Fruit fly (Drosophila melanogaster) whole organism, embryonic: ENCODE data around the gene CG44142.

ENCODE experiments used
- Adf1 ChIP-seq: fragments of 200-800 bp; sonication (Bioruptor generic); IDR thresholded peaks from 2 replicates; pipeline ENCODE4 v1.3.6; 2022; ENCODE audit warnings: missing biosample characterization, missing genetic modification characterization
- BEAF-32 ChIP-seq: fragments of 200-800 bp; sonication (Bioruptor generic); optimal IDR thresholded peaks from 3 replicates; lab custom pipeline; 2017; ENCODE audit warnings: missing biosample characterization, missing genetic modification characterization, mild to moderate bottlenecking, moderate library complexity, missing genetic modification reagents
- Blimp-1 ChIP-seq: fragments of 200-800 bp; sonication (Bioruptor generic); optimal IDR thresholded peaks from 3 replicates; lab custom pipeline; 2018; ENCODE audit warnings: missing biosample characterization, missing genetic modification characterization, mild to moderate bottlenecking, moderate library complexity, missing genetic modification reagents
- CG10147 ChIP-seq: fragments of 200-800 bp; sonication (Bioruptor generic); optimal IDR thresholded peaks from 2 replicates; lab custom pipeline; 2019; ENCODE audit warnings: missing biosample characterization, mild to moderate bottlenecking, missing genetic modification characterization, moderate library complexity
- CG11085 ChIP-seq: fragments of 200-800 bp; sonication (Bioruptor generic); IDR thresholded peaks from 2 replicates; pipeline ENCODE4 v1.3.6; 2022; ENCODE audit warnings: missing biosample characterization, missing genetic modification characterization
- CG11695 ChIP-seq: fragments of 200-800 bp; sonication (Bioruptor generic); IDR thresholded peaks from 3 replicates; pipeline ENCODE4 v1.3.6; 2022; ENCODE audit warnings: missing biosample characterization, missing genetic modification characterization
- CG12769 ChIP-seq: fragments of 200-800 bp; sonication (Bioruptor generic); optimal IDR thresholded peaks from 2 replicates; lab custom pipeline; 2019; ENCODE audit warnings: missing biosample characterization, mild to moderate bottlenecking, missing genetic modification characterization, moderate library complexity
- CG13894 ChIP-seq: fragments of 200-800 bp; sonication (Bioruptor generic); optimal IDR thresholded peaks from 3 replicates; lab custom pipeline; 2018; ENCODE audit warnings: missing biosample characterization, mild to moderate bottlenecking, missing genetic modification characterization, moderate library complexity
- CG16815 ChIP-seq: fragments of 200-800 bp; sonication (Bioruptor generic); optimal IDR thresholded peaks from 3 replicates; lab custom pipeline; 2017; ENCODE audit warnings: missing biosample characterization, mild to moderate bottlenecking, missing genetic modification characterization
- CG2129 ChIP-seq: fragments of 200-800 bp; sonication (Bioruptor generic); IDR thresholded peaks from 2 replicates; pipeline ENCODE4 v1.3.6; 2022; ENCODE audit warnings: missing biosample characterization, missing genetic modification characterization; ENCODE audit not compliant: partially characterized antibody
- CG34422 ChIP-seq: fragments of 200-800 bp; sonication (Bioruptor generic); IDR thresholded peaks from 3 replicates; pipeline ENCODE4 v1.3.6; 2022; ENCODE audit warnings: missing biosample characterization, missing genetic modification characterization
- CG4707 ChIP-seq: fragments of 200-800 bp; sonication (Bioruptor generic); optimal IDR thresholded peaks from 2 replicates; lab custom pipeline; 2018; ENCODE audit warnings: missing biosample characterization, mild to moderate bottlenecking, missing genetic modification characterization, moderate library complexity
- CG4730 ChIP-seq: fragments of 200-800 bp; sonication (Bioruptor generic); IDR thresholded peaks from 2 replicates; pipeline ENCODE4 v1.3.6; 2022; ENCODE audit warnings: missing biosample characterization, missing genetic modification characterization
- CG8290 ChIP-seq, 3 experiments: fragments of 200-800 bp; sonication (Bioruptor generic); optimal IDR thresholded peaks; 2 replicates each; lab custom pipeline; 2016 to 2019; ENCODE audit warnings: missing biosample characterization in 3 of 3, missing genetic modification characterization in 3 of 3, mild to moderate bottlenecking in 2 of 3, moderate library complexity in 1 of 3
- CG8388 ChIP-seq: fragments of 200-800 bp; sonication (Bioruptor generic); optimal IDR thresholded peaks from 2 replicates; lab custom pipeline; 2019; ENCODE audit warnings: missing biosample characterization, mild to moderate bottlenecking, missing genetic modification characterization, moderate library complexity
- Dbx ChIP-seq: fragments of 200-800 bp; sonication (Bioruptor generic); IDR thresholded peaks from 3 replicates; pipeline ENCODE4 v1.3.6; 2022; ENCODE audit warnings: missing biosample characterization, missing genetic modification characterization
- Deaf1 ChIP-seq: fragments of 200-800 bp; optimal IDR thresholded peaks from 3 replicates; lab custom pipeline; 2019; ENCODE audit warnings: missing biosample characterization, mild to moderate bottlenecking, missing genetic modification characterization, moderate library complexity
- Dfd ChIP-seq, 2 experiments: fragments of >200 bp; optimal IDR thresholded peaks; 2 replicates each; lab custom pipeline; 2017; ENCODE audit warnings: missing biosample characterization in 2 of 2, missing genetic modification characterization in 2 of 2
- Doc3 ChIP-seq: fragments of 200-800 bp; sonication (Bioruptor generic); IDR thresholded peaks from 3 replicates; pipeline ENCODE4 v1.3.6; 2022; ENCODE audit warnings: missing biosample characterization, missing genetic modification characterization; ENCODE audit not compliant: partially characterized antibody
- Dref ChIP-seq: fragments of 200-800 bp; sonication (Bioruptor generic); IDR thresholded peaks from 2 replicates; pipeline ENCODE4 v1.3.6; 2022; ENCODE audit warnings: missing biosample characterization, missing genetic modification characterization
- E2f2 ChIP-seq: fragments of 200-800 bp; sonication (Bioruptor generic); IDR thresholded peaks from 2 replicates; pipeline ENCODE4 v1.3.6; 2022; ENCODE audit warnings: missing biosample characterization, missing genetic modification characterization
- Elba2 ChIP-seq: fragments of 200-800 bp; sonication (Bioruptor generic); optimal IDR thresholded peaks from 3 replicates; lab custom pipeline; 2016; ENCODE audit warnings: missing biosample characterization, missing genetic modification characterization
- Ets65A ChIP-seq: fragments of 200-800 bp; sonication (Bioruptor generic); peaks from one replicate; lab custom pipeline; 2016; ENCODE audit warnings: missing biosample characterization, missing genetic modification characterization
- Hey ChIP-seq: fragments of 200-800 bp; sonication (Bioruptor generic); optimal IDR thresholded peaks from 3 replicates; lab custom pipeline; 2018; ENCODE audit warnings: missing biosample characterization, mild to moderate bottlenecking, missing genetic modification characterization
- Max ChIP-seq: fragments of 200-800 bp; sonication (Bioruptor generic); optimal IDR thresholded peaks from 2 replicates; lab custom pipeline; 2016; ENCODE audit warnings: missing biosample characterization, mild to moderate bottlenecking, missing genetic modification characterization
- Med ChIP-seq: fragments of 200-800 bp; sonication (Bioruptor generic); peaks from one replicate; lab custom pipeline; 2016; ENCODE audit warnings: missing biosample characterization, missing genetic modification characterization, mild to moderate bottlenecking, inconsistent platforms, moderate library complexity
- Meics ChIP-seq: fragments of 200-800 bp; sonication (Bioruptor generic); optimal IDR thresholded peaks from 2 replicates; lab custom pipeline; 2017; ENCODE audit warnings: missing biosample characterization, mild to moderate bottlenecking, missing genetic modification characterization
- Mes4 ChIP-seq: fragments of 200-800 bp; sonication (Bioruptor generic); optimal IDR thresholded peaks from 2 replicates; lab custom pipeline; 2016; ENCODE audit warnings: missing biosample characterization, missing genetic modification characterization
- NC2α ChIP-seq: fragments of 200-800 bp; sonication (Bioruptor generic); optimal IDR thresholded peaks from 2 replicates; lab custom pipeline; 2016; ENCODE audit warnings: missing biosample characterization, missing genetic modification characterization
- Neu2 ChIP-seq: fragments of 200-800 bp; sonication (Bioruptor generic); optimal IDR thresholded peaks from 3 replicates; lab custom pipeline; 2016; ENCODE audit warnings: missing biosample characterization, missing genetic modification characterization, borderline replicate concordance
- Nf-YC ChIP-seq: fragments of 200-800 bp; optimal IDR thresholded peaks from 3 replicates; lab custom pipeline; 2019; ENCODE audit warnings: missing biosample characterization, mild to moderate bottlenecking, missing genetic modification characterization, moderate library complexity
- Oaz ChIP-seq: fragments of 200-800 bp; sonication (Bioruptor generic); IDR thresholded peaks from 2 replicates; pipeline ENCODE4 v1.3.6; 2022; ENCODE audit warnings: missing biosample characterization, missing genetic modification characterization
- Side ChIP-seq: fragments of 200-800 bp; sonication (Bioruptor generic); optimal IDR thresholded peaks from 2 replicates; lab custom pipeline; 2016; ENCODE audit warnings: missing biosample characterization, missing genetic modification characterization
- cad ChIP-seq: fragments of >200 bp; optimal IDR thresholded peaks from 2 replicates; lab custom pipeline; 2017; ENCODE audit warnings: missing biosample characterization, missing genetic modification characterization
- chinmo ChIP-seq: fragments of 200-800 bp; sonication (Bioruptor generic); IDR thresholded peaks from 4 replicates; pipeline ENCODE4 v1.3.6; 2022; ENCODE audit warnings: missing biosample characterization, missing genetic modification characterization; ENCODE audit not compliant: partially characterized antibody
- danr ChIP-seq: fragments of 200-800 bp; sonication (Bioruptor generic); IDR thresholded peaks from 2 replicates; pipeline ENCODE4 v1.3.6; 2022; ENCODE audit warnings: missing biosample characterization, missing genetic modification characterization
- dpn ChIP-seq, 2 experiments: fragments of 200-800 bp; sonication (Bioruptor generic); optimal IDR thresholded peaks; 3 replicates each; lab custom pipeline; 2016; ENCODE audit warnings: missing biosample characterization in 2 of 2, missing genetic modification characterization in 2 of 2
- en ChIP-seq: fragments of 200-800 bp; sonication (Bioruptor generic); optimal IDR thresholded peaks from 2 replicates; lab custom pipeline; 2016; ENCODE audit warnings: missing biosample characterization, missing genetic modification characterization
- eyg ChIP-seq: fragments of 200-800 bp; sonication (Bioruptor generic); optimal IDR thresholded peaks from 3 replicates; lab custom pipeline; 2016; ENCODE audit warnings: missing biosample characterization, missing genetic modification characterization
- nmo ChIP-seq: fragments of 200-800 bp; sonication (Bioruptor generic); optimal IDR thresholded peaks from 2 replicates; lab custom pipeline; 2018; ENCODE audit warnings: missing biosample characterization, mild to moderate bottlenecking, missing genetic modification characterization, moderate library complexity
- ranshi ChIP-seq: fragments of 200-800 bp; sonication (Bioruptor generic); IDR thresholded peaks from 2 replicates; pipeline ENCODE4 v1.3.6; 2022; ENCODE audit warnings: missing biosample characterization, missing genetic modification characterization
- rib ChIP-seq: fragments of 200-800 bp; sonication (Bioruptor generic); IDR thresholded peaks from 2 replicates; pipeline ENCODE4 v1.3.6; 2022; ENCODE audit warnings: missing biosample characterization, missing genetic modification characterization
- slp2 ChIP-seq: fragments of 200-800 bp; sonication (Bioruptor generic); optimal IDR thresholded peaks from 2 replicates; lab custom pipeline; 2016; ENCODE audit warnings: missing biosample characterization, missing genetic modification characterization
- sqz ChIP-seq: fragments of 200-800 bp; sonication (Bioruptor generic); optimal IDR thresholded peaks from 3 replicates; lab custom pipeline; 2018; ENCODE audit warnings: missing biosample characterization, mild to moderate bottlenecking, missing genetic modification characterization
- tin ChIP-seq: fragments of 200-800 bp; sonication (Bioruptor generic); optimal IDR thresholded peaks from 3 replicates; lab custom pipeline; 2016; ENCODE audit warnings: missing biosample characterization, missing genetic modification characterization
- vfl ChIP-seq: fragments of 200-800 bp; sonication (Bioruptor generic); optimal IDR thresholded peaks from 2 replicates; lab custom pipeline; 2016; ENCODE audit warnings: missing biosample characterization, missing genetic modification characterization

Gene CG44142

DNA sequence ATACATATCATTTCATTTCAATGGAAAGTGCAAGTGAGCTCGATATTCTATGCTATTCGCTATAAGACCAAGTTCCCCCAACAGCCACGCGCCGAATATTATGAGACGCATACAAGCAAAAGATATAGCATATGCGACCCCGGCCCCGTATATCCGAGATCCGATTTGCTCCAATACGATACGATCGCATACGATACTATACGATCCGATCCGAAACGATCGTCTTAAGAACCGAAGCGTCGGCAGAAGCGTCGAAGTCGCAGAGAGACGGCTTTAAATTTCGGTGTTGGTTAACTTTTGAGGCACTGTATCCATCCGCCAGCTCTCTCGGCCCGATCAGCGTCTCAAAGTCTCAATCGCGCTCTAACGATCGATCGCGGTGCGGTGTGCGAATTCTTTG is 33.6 kb downstream of the CG44142 start, which contains the start of gene CG8630:
Gene CG8630 (plus strand): TSS at position 303 of the 400 bp plus-strand sequence.
- no peak for TF ChIP-seq Doc3
- TF ChIP-seq CG12769 = peak; percentile 32
- TF ChIP-seq Oaz (GFP tag; lab: Robert Waterston, UW) = no peak
- TF ChIP-seq CG2129 (GFP tag; lab: Robert Waterston, UW) = no peak
- no peak for TF ChIP-seq Side (GFP tag; lab: Kevin White, UChicago)
- no peak for TF ChIP-seq slp2
- TF ChIP-seq Mes4 (GFP tag; lab: Kevin White, UChicago) = no peak
- no peak for TF ChIP-seq CG4707
- no peak for TF ChIP-seq Med (GFP tag; lab: Kevin White, UChicago)
- no peak for TF ChIP-seq Neu2
- TF ChIP-seq NC2α (GFP tag; lab: Kevin White, UChicago) = no peak
- no peak for TF ChIP-seq Ets65A
- TF ChIP-seq eyg (GFP tag; lab: Kevin White, UChicago) = no peak
- peak; percentile 100 for TF ChIP-seq CG13894 (tag; lab: Kevin White, UChicago)
- TF ChIP-seq chinmo (GFP tag; lab: Robert Waterston, UW) = peak; percentile 53; the same call in 2 of the 4 replicates
- peak; percentile 40; the same call in 1 of the 2 replicates for TF ChIP-seq Adf1
- no peak for TF ChIP-seq CG34422 (GFP tag; lab: Robert Waterston, UW)
- TF ChIP-seq danr (GFP tag; lab: Robert Waterston, UW) = no peak
- TF ChIP-seq Max = no peak
- no peak for TF ChIP-seq Dref
- TF ChIP-seq BEAF-32 (GFP tag; lab: Kevin White, UChicago) = peak; percentile 2
- TF ChIP-seq E2f2 = no peak
- no peak for TF ChIP-seq sqz (GFP tag; lab: Kevin White, UChicago)
- TF ChIP-seq CG8290 (GFP tag; optimal IDR thresholded peaks at IDR 0.05; lab: Kevin White, UChicago) = no peak
- no peak for TF ChIP-seq CG8290 (tag; optimal IDR thresholded peaks at IDR 0.05; lab: Kevin White, UChicago)
- TF ChIP-seq Blimp-1 (GFP tag; lab: Kevin White, UChicago) = peak; percentile 52
- 0 out of 2 replicates have a peak, but pooled peaks have one; percentile 24 for TF ChIP-seq rib
- TF ChIP-seq cad (GFP tag; lab: Kevin White, UChicago) = no peak
- TF ChIP-seq Elba2 (GFP tag; lab: Kevin White, UChicago) = no peak
- TF ChIP-seq CG10147 = no peak
- no peak for TF ChIP-seq Nf-YC (tag; lab: Kevin White, UChicago)
- no peak for TF ChIP-seq en (GFP tag; lab: Kevin White, UChicago)
- TF ChIP-seq CG4730 (GFP tag; lab: Robert Waterston, UW) = no peak
- no peak for TF ChIP-seq nmo (GFP tag; lab: Kevin White, UChicago)
- no peak for TF ChIP-seq CG11695 (GFP tag; lab: Robert Waterston, UW)
- no peak for TF ChIP-seq CG16815 (GFP tag; lab: Kevin White, UChicago)
- TF ChIP-seq CG11085 (GFP tag; lab: Robert Waterston, UW) = no peak
- no peak for TF ChIP-seq Hey (tag; lab: Kevin White, UChicago)
- no peak for TF ChIP-seq tin (GFP tag; lab: Kevin White, UChicago)
- peak; percentile 87 for TF ChIP-seq Deaf1 (tag; lab: Kevin White, UChicago)
- no peak for TF ChIP-seq Meics
- no peak for TF ChIP-seq ranshi (GFP tag; lab: Robert Waterston, UW)
- no peak for TF ChIP-seq dpn (GFP tag; optimal IDR thresholded peaks at IDR 0.05; lab: Kevin White, UChicago)
- TF ChIP-seq vfl (GFP tag; lab: Kevin White, UChicago) = no peak
- peak; percentile 36 for TF ChIP-seq CG8388 (GFP tag; lab: Kevin White, UChicago)
- TF ChIP-seq Dfd (GFP tag; optimal IDR thresholded peaks at IDR 0.05; lab: Kevin White, UChicago) = no peak
- TF ChIP-seq Dbx (GFP tag; lab: Robert Waterston, UW) = no peak
